Fruit fly (Drosophila melanogaster): ENCODE results near the gene GstT3.

GstT3 gene

DNA sequence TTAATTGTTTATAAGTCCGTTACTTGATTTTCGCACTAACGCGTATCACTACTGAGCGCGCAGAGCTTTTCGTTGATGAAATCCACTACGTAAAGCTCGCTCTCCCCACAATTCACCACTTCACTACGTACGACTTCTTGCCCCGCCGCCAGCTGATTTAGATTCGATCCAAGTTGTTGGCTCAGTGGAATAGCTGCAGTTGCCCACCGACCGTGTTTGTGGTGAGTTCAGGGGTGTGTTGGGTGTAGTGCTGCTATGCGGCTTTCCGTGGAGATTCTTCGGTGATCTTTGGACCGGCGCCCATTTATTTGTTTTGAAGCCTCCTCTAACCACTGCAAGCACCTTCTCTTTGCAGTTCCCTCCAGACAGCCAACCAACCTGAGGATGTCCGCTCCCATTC, 937 bp downstream of the GstT3 start (continued):
- TF ChIP-seq sqz (GFP tag; optimal IDR thresholded peaks at IDR 0.05) (no peak), tap (tag; optimal IDR thresholded peaks at IDR 0.05) (no peak), Hand (GFP tag; optimal IDR thresholded peaks at IDR 0.05) (no peak), chinmo (GFP tag; IDR thresholded peaks at IDR 0.05; ENCODE audit: partially characterized antibody) (peak; percentile 64; the same call in 1 of the 4 replicates), sug (tag; optimal IDR thresholded peaks at IDR 0.05) (peak; percentile 1), Gsc (GFP tag; IDR thresholded peaks at IDR 0.05) (no peak), scrt (GFP tag; optimal IDR thresholded peaks at IDR 0.05) (no peak), CG7928 (GFP tag; optimal IDR thresholded peaks at IDR 0.05) (no peak), CG6791 (GFP tag; IDR thresholded peaks at IDR 0.05; ENCODE audit: partially characterized antibody) (no peak), ci (GFP tag; IDR thresholded peaks at IDR 0.05) (no peak), CG9437 (GFP tag; optimal IDR thresholded peaks at IDR 0.05) (peak; percentile 89), CG10543 (GFP tag; optimal IDR thresholded peaks at IDR 0.05) (no peak), pzg (GFP tag; optimal IDR thresholded peaks at IDR 0.05) (peak; percentile 6), rib (GFP tag; IDR thresholded peaks at IDR 0.05) (no peak), sens (GFP tag) (peak; percentile 29), Taf1 (GFP tag; IDR thresholded peaks at IDR 0.05) (no peak), CG18764 (GFP tag; optimal IDR thresholded peaks at IDR 0.05) (no peak), CG18011 (GFP tag; optimal IDR thresholded peaks at IDR 0.05) (no peak), CG11504 (tag; optimal IDR thresholded peaks at IDR 0.05) (no peak), her (GFP tag; optimal IDR thresholded peaks at IDR 0.05) (no peak)

DNA sequence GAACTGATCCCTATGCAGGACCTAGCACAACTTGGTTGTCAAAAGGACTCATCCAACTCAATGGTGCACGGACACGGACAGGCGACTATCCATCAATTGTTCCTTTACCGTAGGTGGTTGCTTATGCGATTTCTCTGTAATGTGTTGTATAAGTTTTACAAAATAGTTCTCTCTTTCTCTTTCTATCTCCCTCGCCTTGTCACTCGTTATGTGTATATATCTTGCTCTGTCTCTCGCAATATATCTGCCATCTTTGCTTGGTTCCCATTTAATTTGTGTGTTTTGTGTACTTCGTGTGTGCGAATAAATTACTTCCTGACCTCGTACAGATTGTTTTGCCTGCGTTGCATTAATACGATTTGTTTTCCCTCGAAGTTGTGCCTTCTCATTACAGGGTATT, 3.4 kb downstream of the GstT3 start:
- TF ChIP-seq CG13123 (GFP tag; optimal IDR thresholded peaks at IDR 0.05) (no peak), CG17361 (GFP tag; IDR thresholded peaks at IDR 0.05) (no peak), dan (GFP tag; IDR thresholded peaks at IDR 0.05) (no peak), ham (GFP tag; IDR thresholded peaks at IDR 0.05) (no peak), CG10321 (GFP tag; IDR thresholded peaks at IDR 0.05) (peak; percentile 78), Pdp1 (GFP tag; optimal IDR thresholded peaks at IDR 0.05) (peak in 1 of 2 experiments; percentile 91), dm (GFP tag; optimal IDR thresholded peaks at IDR 0.05) (no peak)

DNA sequence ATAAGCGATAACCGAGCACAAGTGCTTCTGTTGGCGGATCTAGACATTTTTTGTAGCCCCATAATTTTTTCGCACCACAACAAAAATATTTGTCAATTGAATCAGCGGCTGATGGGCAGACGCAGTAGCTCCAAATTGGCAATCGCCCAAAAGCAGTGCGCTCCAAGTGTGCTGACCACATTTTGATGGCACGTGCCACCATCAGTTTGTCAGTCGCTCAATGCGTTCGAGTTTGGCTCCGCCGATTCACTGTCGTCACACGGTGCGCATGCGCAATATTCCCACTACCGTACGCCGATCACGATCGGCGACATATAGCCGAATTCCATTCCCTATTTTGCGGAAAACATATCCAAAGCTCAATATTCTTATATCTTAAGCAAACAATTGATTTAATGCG, 11.4 kb downstream of the GstT3 start:
- TF ChIP-seq Hey (tag; optimal IDR thresholded peaks at IDR 0.05) (no peak), CG6254 (GFP tag; optimal IDR thresholded peaks at IDR 0.05) (no peak), BtbVII (GFP tag; optimal IDR thresholded peaks at IDR 0.05) (no peak), CG3995 (GFP tag; optimal IDR thresholded peaks at IDR 0.05) (no peak), dimm (GFP tag; IDR thresholded peaks at IDR 0.05) (no peak), repo (GFP tag; optimal IDR thresholded peaks at IDR 0.05) (no peak), CG4854 (GFP tag; optimal IDR thresholded peaks at IDR 0.05) (no peak), CG7372 (GFP tag; IDR thresholded peaks at IDR 0.05) (peak; percentile 38; the same call in 1 of the 2 replicates), Jarid2 (GFP tag; optimal IDR thresholded peaks at IDR 0.05) (no peak), CG8281 (tag; optimal IDR thresholded peaks at IDR 0.05) (peak; percentile 96), vnd (GFP tag; IDR thresholded peaks at IDR 0.05; ENCODE audit: partially characterized antibody) (no peak), Dip3 (GFP tag; optimal IDR thresholded peaks at IDR 0.05) (no peak), ATbp (GFP tag; optimal IDR thresholded peaks at IDR 0.05) (no peak), CG13424 (tag; optimal IDR thresholded peaks at IDR 0.05) (no peak), CG2712 (tag; optimal IDR thresholded peaks at IDR 0.05) (no peak), fd96Cb (tag; optimal IDR thresholded peaks at IDR 0.05) (no peak)

All from whole organism, embryonic.